Fruit fly (Drosophila melanogaster): ENCODE measurements around the gene VhaAC39-2.

Gene VhaAC39-2

dm6 chr3R:23112680-23113362 is 46.3 kb downstream of the VhaAC39-2 start, which contains the start of gene Cow (continued):
- TF ChIP-seq CG1832 (GFP tag; optimal IDR thresholded peaks at IDR 0.05) (no peak), lmd (GFP tag; IDR thresholded peaks at IDR 0.05) (peak; percentile 66), pho (GFP tag; optimal IDR thresholded peaks at IDR 0.05) (peak; percentile 69), CG32532 (GFP tag; IDR thresholded peaks at IDR 0.05) (peak; percentile 78), Fer2 (tag; optimal IDR thresholded peaks at IDR 0.05) (peak; percentile 27), CG7987 (GFP tag; optimal IDR thresholded peaks at IDR 0.05) (no peak), CG12236 (GFP tag; optimal IDR thresholded peaks at IDR 0.05) (no peak), Med (GFP tag) (peak; percentile 94), CG1024 (GFP tag; IDR thresholded peaks at IDR 0.05) (no peak), toy (GFP tag; IDR thresholded peaks at IDR 0.05) (0 out of 2 replicates have a peak, but pooled peaks have one; percentile 34), CG6175 (GFP tag; IDR thresholded peaks at IDR 0.05) (0 out of 3 replicates have a peak, but pooled peaks have one; percentile 43), CG10274 (GFP tag; optimal IDR thresholded peaks at IDR 0.05) (no peak), ATbp (GFP tag; optimal IDR thresholded peaks at IDR 0.05) (peak; percentile 45), D (optimal IDR thresholded peaks at IDR 0.05) (no peak), D (GFP tag; optimal IDR thresholded peaks at IDR 0.05) (no peak), ap (GFP tag; IDR thresholded peaks at IDR 0.05) (peak; percentile 28; the same call in 1 of the 2 replicates), repo (GFP tag; optimal IDR thresholded peaks at IDR 0.05) (no peak), Antp (GFP tag; optimal IDR thresholded peaks at IDR 0.05) (peak; percentile 32), CG5245 (GFP tag; optimal IDR thresholded peaks at IDR 0.05) (peak; percentile 4), CkIIα-i1 (GFP tag; IDR thresholded peaks at IDR 0.05) (no peak), CG4282 (GFP tag; optimal IDR thresholded peaks at IDR 0.05) (peak; percentile 20), ac (GFP tag; optimal IDR thresholded peaks at IDR 0.05) (no peak), CG9215 (GFP tag; IDR thresholded peaks at IDR 0.05) (peak; percentile 69), CG4404 (GFP tag; IDR thresholded peaks at IDR 0.05) (no peak; the same call in 1 of the 2 replicates), Trl (optimal IDR thresholded peaks at IDR 0.05) (peak in 1 of 2 experiments; percentile 56), Trl (GFP tag; optimal IDR thresholded peaks at IDR 0.05) (peak; percentile 49), CG14441 (GFP tag; IDR thresholded peaks at IDR 0.05) (peak; percentile 68), CG6254 (GFP tag; optimal IDR thresholded peaks at IDR 0.05) (no peak), CG6654 (GFP tag; optimal IDR thresholded peaks at IDR 0.05) (no peak), H15 (GFP tag; IDR thresholded peaks at IDR 0.05) (peak; percentile 59; the same call in 1 of the 3 replicates), CG10654 (GFP tag; optimal IDR thresholded peaks at IDR 0.05) (peak; percentile 9), H2.0 (GFP tag; IDR thresholded peaks at IDR 0.05) (peak; percentile 35; the same call in 1 of the 2 replicates), YL-1 (GFP tag; optimal IDR thresholded peaks at IDR 0.05) (no peak), CG17359 (tag; optimal IDR thresholded peaks at IDR 0.05) (peak; percentile 61), CG13775 (GFP tag; optimal IDR thresholded peaks at IDR 0.05) (peak; percentile 46), CG13123 (GFP tag; optimal IDR thresholded peaks at IDR 0.05) (no peak), Meics (GFP tag; optimal IDR thresholded peaks at IDR 0.05) (peak; percentile 84), CG17802 (tag; optimal IDR thresholded peaks at IDR 0.05) (no peak), slou (GFP tag; optimal IDR thresholded peaks at IDR 0.05) (no peak), scrt (GFP tag; optimal IDR thresholded peaks at IDR 0.05) (peak; percentile 73), Dp (GFP tag; optimal IDR thresholded peaks at IDR 0.05) (no peak), Poxn (GFP tag; IDR thresholded peaks at IDR 0.05) (no peak), CG8388 (GFP tag; optimal IDR thresholded peaks at IDR 0.05) (peak; percentile 23), chm (GFP tag; IDR thresholded peaks at IDR 0.05) (no peak), Aef1 (GFP tag; IDR thresholded peaks at IDR 0.05) (peak; percentile 60; the same call in 2 of the 3 replicates), ro (GFP tag; IDR thresholded peaks at IDR 0.05) (peak; percentile 30), CG6689 (GFP tag; IDR thresholded peaks at IDR 0.05) (no peak), Ssrp (tag; optimal IDR thresholded peaks at IDR 0.05) (peak; percentile 27), Hmx (GFP tag; optimal IDR thresholded peaks at IDR 0.05) (no peak), sisA (GFP tag; IDR thresholded peaks at IDR 0.05) (peak; percentile 37; the same call in 1 of the 2 replicates), z (GFP tag; IDR thresholded peaks at IDR 0.05) (no peak)

All from whole organism, embryonic.